Worm (Caenorhabditis elegans) whole organism, mixed stage, embryonic: ENCODE measurements around the gene C50B8.4.

Source experiments
- ceh-83 ChIP-seq: fragments of 200-800 bp; sonication (Bioruptor generic); optimal IDR thresholded peaks from 2 replicates; lab custom pipeline; 2018; ENCODE audit warnings: mild to moderate bottlenecking, missing genetic modification characterization, missing compliant biosample characterization
- mab-5 ChIP-seq: fragments of 150-350 bp; optimal IDR thresholded peaks from 2 replicates; lab custom pipeline; 2014; ENCODE audit warnings: missing biosample characterization, missing genetic modification characterization
- mep-1 ChIP-seq: fragments of 150-350 bp; optimal IDR thresholded peaks from 2 replicates; lab custom pipeline; 2017; ENCODE audit warnings: missing biosample characterization, missing genetic modification reagents, missing genetic modification characterization, inconsistent platforms
- pha-4 ChIP-seq: fragments of 150-350 bp; optimal IDR thresholded peaks from 2 replicates; lab custom pipeline; 2018; ENCODE audit warnings: missing biosample characterization, missing genetic modification reagents, missing genetic modification characterization
- sptf-1 ChIP-seq: sonication (generic microtip); optimal IDR thresholded peaks from 2 replicates; lab custom pipeline; 2017; ENCODE audit warnings: mild to moderate bottlenecking, missing genetic modification characterization, moderate library complexity, missing compliant biosample characterization

ce11 chrV:13589494-13590176 is 17.8 kb downstream of the C50B8.4 start, which contains the start of the genes F53F4.2 and F53F4.18:
- TF ChIP-seq mep-1 (tag; lab: Kevin White, UChicago), result no peak
- no peak for TF ChIP-seq pha-4 (tag; lab: Kevin White, UChicago)
- TF ChIP-seq sptf-1 (tag; lab: Kevin White, UChicago), result no peak
- TF ChIP-seq ceh-83, result no peak
- no peak for TF ChIP-seq mab-5 (tag; lab: Kevin White, UChicago)
